Fruit fly (Drosophila melanogaster) whole organism: ENCODE data around the gene NitFhit.

Source experiments
- CG8478 ChIP-seq: fragments of >200 bp; optimal IDR thresholded peaks from 2 replicates; lab custom pipeline; 2018; ENCODE audit warnings: inconsistent platforms
- Dll ChIP-seq: fragments of >200 bp; optimal IDR thresholded peaks from 2 replicates; lab custom pipeline; 2017
- EcR ChIP-seq, 2 experiments: fragments of >200 bp; optimal IDR thresholded peaks; 2 replicates each; lab custom pipeline; 2017; ENCODE audit warnings: missing biosample characterization in 2 of 2, missing genetic modification characterization in 2 of 2, missing genetic modification reagents in 2 of 2
- pan ChIP-seq: fragments of >200 bp; optimal IDR thresholded peaks from 2 replicates; lab custom pipeline; 2017
- psq ChIP-seq: fragments of >200 bp; optimal IDR thresholded peaks from 2 replicates; lab custom pipeline; 2017
- usp ChIP-seq: fragments of >200 bp; optimal IDR thresholded peaks from 2 replicates; lab custom pipeline; 2017; ENCODE audit warnings: missing biosample characterization, missing genetic modification characterization, mixed read lengths

- TF ChIP-seq psq (lab: Kevin White, UChicago) (no peak), Dll (no peak), EcR (GFP tag; optimal IDR thresholded peaks at IDR 0.05; lab: Kevin White, UChicago) (no peak), pan (lab: Kevin White, UChicago) (no peak), CG8478 (lab: Kevin White, UChicago) (no peak), usp (GFP tag; lab: Kevin White, UChicago) (no peak)
Observed at dm6 chr3L:160446-161094, 43.0 kb upstream of the NitFhit start.
